Fruit fly (Drosophila melanogaster): ENCODE measurements around the gene CG15293.

CG15293 gene

DNA sequence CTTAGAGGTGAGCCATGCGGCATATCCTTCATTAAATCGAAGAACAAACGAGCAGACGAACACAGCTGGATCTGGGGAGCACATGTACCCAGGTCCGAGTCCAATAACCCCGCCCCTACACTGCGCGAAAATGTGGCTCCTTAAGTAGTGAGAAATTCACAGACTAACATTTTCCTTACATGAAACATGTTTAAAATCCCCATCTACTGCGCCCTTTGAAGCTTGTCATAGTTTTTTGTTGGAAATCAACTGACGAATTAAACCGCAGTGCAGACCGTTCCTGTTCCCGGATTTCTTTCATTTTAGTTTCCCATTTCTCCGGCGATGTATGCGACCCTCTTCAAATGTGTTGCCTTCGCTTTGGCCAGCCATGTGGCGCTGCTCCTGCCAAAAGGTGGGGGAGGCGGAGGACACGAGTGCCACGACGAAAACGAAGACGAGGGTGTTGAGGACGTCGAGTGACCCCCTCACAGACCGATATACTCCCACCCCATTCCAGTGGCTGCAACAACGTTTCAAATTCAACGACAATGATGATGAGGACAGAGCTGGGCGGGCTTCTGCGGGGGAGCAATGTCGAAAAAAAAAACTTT is 13.6 kb upstream of the CG15293 start (continued):
- TF ChIP-seq Dp (GFP tag; optimal IDR thresholded peaks at IDR 0.05) (no peak), CG8281 (tag; optimal IDR thresholded peaks at IDR 0.05) (peak; percentile 31), ap (GFP tag; IDR thresholded peaks at IDR 0.05) (0 out of 2 replicates have a peak, but pooled peaks have one; percentile 39), CG15601 (tag; optimal IDR thresholded peaks at IDR 0.05) (peak; percentile 49), CG14050 (GFP tag; IDR thresholded peaks at IDR 0.05) (peak; percentile 62), tin (GFP tag; optimal IDR thresholded peaks at IDR 0.05) (peak; percentile 53), zen (tag; optimal IDR thresholded peaks at IDR 0.05) (no peak), cg (GFP tag; optimal IDR thresholded peaks at IDR 0.05) (no peak), Camta (GFP tag; optimal IDR thresholded peaks at IDR 0.05) (no peak), dmrt99B (tag; optimal IDR thresholded peaks at IDR 0.05) (peak; percentile 85), CG4282 (GFP tag; optimal IDR thresholded peaks at IDR 0.05) (no peak), jing (GFP tag; optimal IDR thresholded peaks at IDR 0.05) (no peak), Dll (GFP tag; IDR thresholded peaks at IDR 0.05; ENCODE audit: partially characterized antibody) (no peak), Xrp1 (GFP tag; IDR thresholded peaks at IDR 0.05) (peak; percentile 77; the same call in 1 of the 2 replicates), gce (GFP tag; IDR thresholded peaks at IDR 0.05) (no peak; the same call in 2 of the 3 replicates), Pdp1 (GFP tag; optimal IDR thresholded peaks at IDR 0.05) (peak in 1 of 2 experiments; percentile 47), br (optimal IDR thresholded peaks at IDR 0.05) (no peak), trem (tag; optimal IDR thresholded peaks at IDR 0.05) (peak; percentile 32), bsh (GFP tag; optimal IDR thresholded peaks at IDR 0.05) (peak in 1 of 2 experiments; percentile 70), trh (GFP tag; optimal IDR thresholded peaks at IDR 0.05) (no peak), NC2β (GFP tag; optimal IDR thresholded peaks at IDR 0.05) (no peak), sna (GFP tag; IDR thresholded peaks at IDR 0.05; ENCODE audit: partially characterized antibody) (no peak), CG3407 (GFP tag; optimal IDR thresholded peaks at IDR 0.05) (peak; percentile 15), CG6813 (GFP tag; optimal IDR thresholded peaks at IDR 0.05) (peak; percentile 71), Mad (GFP tag; optimal IDR thresholded peaks at IDR 0.05) (no peak), chn (GFP tag; optimal IDR thresholded peaks at IDR 0.05) (peak; percentile 39), CG12219 (GFP tag; optimal IDR thresholded peaks at IDR 0.05) (peak; percentile 46), pros (GFP tag; optimal IDR thresholded peaks at IDR 0.05) (peak; percentile 13), Optix (GFP tag; IDR thresholded peaks at IDR 0.05) (peak; percentile 74), D (optimal IDR thresholded peaks at IDR 0.05) (no peak), D (GFP tag; optimal IDR thresholded peaks at IDR 0.05) (peak; percentile 66), Awh (GFP tag; IDR thresholded peaks at IDR 0.05) (0 out of 2 replicates have a peak, but pooled peaks have one; percentile 67), pb (GFP tag; optimal IDR thresholded peaks at IDR 0.05) (peak; percentile 31), CG6175 (GFP tag; IDR thresholded peaks at IDR 0.05) (0 out of 3 replicates have a peak, but pooled peaks have one; percentile 26), E2f1 (GFP tag; IDR thresholded peaks at IDR 0.05) (peak; percentile 50; the same call in 1 of the 2 replicates), CG2116 (GFP tag; optimal IDR thresholded peaks at IDR 0.05) (no peak), Vsx1 (GFP tag; optimal IDR thresholded peaks at IDR 0.05) (no peak), Sox102F (GFP tag; optimal IDR thresholded peaks at IDR 0.05) (peak; percentile 68), CG11398 (GFP tag; optimal IDR thresholded peaks at IDR 0.05) (no peak), seq (GFP tag; IDR thresholded peaks at IDR 0.05) (peak; percentile 61), CG10147 (GFP tag; optimal IDR thresholded peaks at IDR 0.05) (peak; percentile 9), unpg (GFP tag; optimal IDR thresholded peaks at IDR 0.05) (peak; percentile 48), pita (GFP tag; optimal IDR thresholded peaks at IDR 0.05) (no peak), CG10979 (tag; optimal IDR thresholded peaks at IDR 0.05) (peak; percentile 72), CG8089 (GFP tag; optimal IDR thresholded peaks at IDR 0.05) (no peak), CG9817 (tag; optimal IDR thresholded peaks at IDR 0.05) (peak; percentile 54), CG17328 (GFP tag; IDR thresholded peaks at IDR 0.05) (peak; percentile 84), emc (GFP tag; optimal IDR thresholded peaks at IDR 0.05) (no peak), psq (GFP tag; optimal IDR thresholded peaks at IDR 0.05) (no peak), ab (GFP tag; optimal IDR thresholded peaks at IDR 0.05) (peak; percentile 20)
